Fruit fly (Drosophila melanogaster) whole organism, embryonic: ENCODE measurements around the gene CG13367.

Source experiments
- Atf3 ChIP-seq: fragments of 200-800 bp; sonication (Bioruptor generic); optimal IDR thresholded peaks from 3 replicates; lab custom pipeline; 2016; ENCODE audit warnings: missing biosample characterization, missing genetic modification characterization
- CG10979 ChIP-seq: fragments of 200-800 bp; sonication (Bioruptor generic); optimal IDR thresholded peaks from 2 replicates; lab custom pipeline; 2018; ENCODE audit warnings: missing biosample characterization, mild to moderate bottlenecking, missing genetic modification characterization, moderate library complexity
- CG11456 ChIP-seq: fragments of 200-800 bp; sonication (Bioruptor generic); IDR thresholded peaks from 3 replicates; pipeline ENCODE4 v1.3.6; 2022; ENCODE audit warnings: missing biosample characterization, missing genetic modification characterization
- CG11560 ChIP-seq: fragments of 200-800 bp; sonication (Bioruptor generic); IDR thresholded peaks from 3 replicates; pipeline ENCODE4 v1.3.6; 2022; ENCODE audit warnings: missing biosample characterization, missing genetic modification characterization
- CG13775 ChIP-seq: fragments of 200-800 bp; sonication (Bioruptor generic); optimal IDR thresholded peaks from 3 replicates; lab custom pipeline; 2017; ENCODE audit warnings: missing biosample characterization, mild to moderate bottlenecking, missing genetic modification characterization
- CG15601 ChIP-seq: fragments of 200-800 bp; sonication (Bioruptor generic); optimal IDR thresholded peaks from 3 replicates; lab custom pipeline; 2019; ENCODE audit warnings: missing biosample characterization, mild to moderate bottlenecking, missing genetic modification characterization, moderate library complexity
- CG15696 ChIP-seq: fragments of 200-800 bp; sonication (Bioruptor generic); optimal IDR thresholded peaks from 2 replicates; lab custom pipeline; 2019; ENCODE audit warnings: missing biosample characterization, mild to moderate bottlenecking, missing genetic modification characterization, moderate library complexity
- CG16815 ChIP-seq: fragments of 200-800 bp; sonication (Bioruptor generic); optimal IDR thresholded peaks from 3 replicates; lab custom pipeline; 2017; ENCODE audit warnings: missing biosample characterization, mild to moderate bottlenecking, missing genetic modification characterization
- CG17186 ChIP-seq: fragments of 200-800 bp; sonication (Bioruptor generic); optimal IDR thresholded peaks from 3 replicates; lab custom pipeline; 2017; ENCODE audit warnings: missing biosample characterization, missing genetic modification reagents, missing genetic modification characterization
- CG33213 ChIP-seq: fragments of 200-800 bp; sonication (Bioruptor generic); optimal IDR thresholded peaks from 3 replicates; lab custom pipeline; 2016; ENCODE audit warnings: missing biosample characterization, missing genetic modification characterization
- CG33557 ChIP-seq: fragments of 200-800 bp; sonication (Bioruptor generic); optimal IDR thresholded peaks from 2 replicates; lab custom pipeline; 2019; ENCODE audit warnings: missing biosample characterization, mild to moderate bottlenecking, missing genetic modification characterization, moderate library complexity
- CG3838 ChIP-seq: fragments of 200-800 bp; sonication (Bioruptor generic); optimal IDR thresholded peaks from 3 replicates; lab custom pipeline; 2016; ENCODE audit warnings: missing biosample characterization, missing genetic modification characterization
- CG43689 ChIP-seq: fragments of 200-800 bp; sonication (Bioruptor generic); IDR thresholded peaks from 2 replicates; pipeline ENCODE4 v1.3.6; 2022; ENCODE audit warnings: missing biosample characterization, missing genetic modification characterization
- CG4424 ChIP-seq: fragments of 200-800 bp; sonication (Bioruptor generic); optimal IDR thresholded peaks from 3 replicates; lab custom pipeline; 2016; ENCODE audit warnings: missing biosample characterization, missing genetic modification characterization
- CG4617 ChIP-seq: fragments of 200-800 bp; sonication (Bioruptor generic); optimal IDR thresholded peaks from 3 replicates; lab custom pipeline; 2016; ENCODE audit warnings: missing biosample characterization, missing genetic modification characterization, borderline replicate concordance
- CG6765 ChIP-seq: fragments of 200-800 bp; sonication (Bioruptor generic); optimal IDR thresholded peaks from 3 replicates; lab custom pipeline; 2017; ENCODE audit warnings: missing biosample characterization, mild to moderate bottlenecking, missing genetic modification characterization
- CG7271 ChIP-seq: fragments of 200-800 bp; sonication (Bioruptor generic); optimal IDR thresholded peaks from 2 replicates; lab custom pipeline; 2018; ENCODE audit warnings: missing biosample characterization, mild to moderate bottlenecking, missing genetic modification characterization, moderate library complexity
- CG8478 ChIP-seq: fragments of >200 bp; optimal IDR thresholded peaks from 2 replicates; lab custom pipeline; 2018
- CkIIα-i1 ChIP-seq: fragments of 200-800 bp; sonication (Bioruptor generic); IDR thresholded peaks from 2 replicates; pipeline ENCODE4 v1.3.6; 2022; ENCODE audit warnings: missing biosample characterization, missing genetic modification characterization
- CoRest ChIP-seq: fragments of 200-800 bp; sonication (Bioruptor generic); optimal IDR thresholded peaks from 3 replicates; lab custom pipeline; 2018; ENCODE audit warnings: missing biosample characterization, mild to moderate bottlenecking, missing genetic modification characterization, moderate library complexity
- CrebB ChIP-seq: fragments of 200-800 bp; sonication (Bioruptor generic); optimal IDR thresholded peaks from 3 replicates; lab custom pipeline; 2018; ENCODE audit warnings: missing biosample characterization, mild to moderate bottlenecking, missing genetic modification characterization
- Dp ChIP-seq: fragments of 200-800 bp; sonication (Bioruptor generic); optimal IDR thresholded peaks from 2 replicates; lab custom pipeline; 2018; ENCODE audit warnings: missing biosample characterization, mild to moderate bottlenecking, missing genetic modification characterization, moderate library complexity
- E2f2 ChIP-seq: fragments of 200-800 bp; sonication (Bioruptor generic); IDR thresholded peaks from 2 replicates; pipeline ENCODE4 v1.3.6; 2022; ENCODE audit warnings: missing biosample characterization, missing genetic modification characterization
- Ets65A ChIP-seq: fragments of 200-800 bp; sonication (Bioruptor generic); peaks from one replicate; lab custom pipeline; 2016; ENCODE audit warnings: missing biosample characterization, missing genetic modification characterization
- Ets97D ChIP-seq: fragments of 200-800 bp; sonication (Bioruptor generic); optimal IDR thresholded peaks from 3 replicates; lab custom pipeline; 2016; ENCODE audit warnings: missing biosample characterization, missing genetic modification characterization
- Mad ChIP-seq: fragments of 200-800 bp; sonication (Bioruptor generic); optimal IDR thresholded peaks from 2 replicates; lab custom pipeline; 2016; ENCODE audit warnings: missing biosample characterization, missing genetic modification characterization
- Meics ChIP-seq: fragments of 200-800 bp; sonication (Bioruptor generic); optimal IDR thresholded peaks from 2 replicates; lab custom pipeline; 2017; ENCODE audit warnings: missing biosample characterization, mild to moderate bottlenecking, missing genetic modification characterization
- PHDP ChIP-seq: fragments of 200-800 bp; sonication (Bioruptor generic); optimal IDR thresholded peaks from 3 replicates; lab custom pipeline; 2018; ENCODE audit warnings: missing biosample characterization, mild to moderate bottlenecking, missing genetic modification characterization, moderate library complexity
- Sox100B ChIP-seq: fragments of 200-800 bp; sonication (Bioruptor generic); optimal IDR thresholded peaks from 3 replicates; lab custom pipeline; 2018; ENCODE audit warnings: missing biosample characterization, mild to moderate bottlenecking, missing genetic modification characterization
- Vsx1 ChIP-seq: fragments of 200-800 bp; sonication (Bioruptor generic); optimal IDR thresholded peaks from 2 replicates; lab custom pipeline; 2017; ENCODE audit warnings: missing biosample characterization, mild to moderate bottlenecking, missing genetic modification characterization, missing genetic modification reagents
- Xrp1 ChIP-seq: fragments of 200-800 bp; sonication (Bioruptor generic); IDR thresholded peaks from 2 replicates; pipeline ENCODE4 v1.3.6; 2022; ENCODE audit warnings: missing biosample characterization, missing genetic modification characterization
- YL-1 ChIP-seq: fragments of 200-800 bp; sonication (Bioruptor generic); optimal IDR thresholded peaks from 3 replicates; lab custom pipeline; 2017; ENCODE audit warnings: missing biosample characterization, mild to moderate bottlenecking, missing genetic modification characterization
- bbx ChIP-seq: fragments of 200-800 bp; sonication (Bioruptor generic); IDR thresholded peaks from 2 replicates; pipeline ENCODE4 v1.3.6; 2022; ENCODE audit warnings: missing biosample characterization, missing genetic modification characterization; ENCODE audit not compliant: partially characterized antibody
- br ChIP-seq: fragments of >200 bp; optimal IDR thresholded peaks from 2 replicates; lab custom pipeline; 2017
- cg ChIP-seq: fragments of 200-800 bp; sonication (Bioruptor generic); optimal IDR thresholded peaks from 3 replicates; lab custom pipeline; 2019; ENCODE audit warnings: missing biosample characterization, mild to moderate bottlenecking, missing genetic modification characterization, moderate library complexity
- dm ChIP-seq: fragments of 200-800 bp; sonication (Bioruptor generic); optimal IDR thresholded peaks from 3 replicates; lab custom pipeline; 2016; ENCODE audit warnings: missing biosample characterization, missing genetic modification characterization
- eve ChIP-seq, 2 experiments: fragments of >200 bp; optimal IDR thresholded peaks; 2 replicates each; lab custom pipeline; 2017; ENCODE audit warnings: missing biosample characterization in 2 of 2, missing genetic modification characterization in 2 of 2
- ewg ChIP-seq: fragments of 200-800 bp; sonication (Bioruptor generic); optimal IDR thresholded peaks from 3 replicates; lab custom pipeline; 2017; ENCODE audit warnings: mild to moderate bottlenecking, missing biosample characterization, missing genetic modification reagents, missing genetic modification characterization
- fd3F ChIP-seq: fragments of 200-800 bp; sonication (Bioruptor generic); optimal IDR thresholded peaks from 2 replicates; lab custom pipeline; 2018; ENCODE audit warnings: missing biosample characterization, mild to moderate bottlenecking, missing genetic modification characterization, moderate library complexity
- gro ChIP-seq: fragments of 200-800 bp; sonication (Bioruptor generic); optimal IDR thresholded peaks from 2 replicates; lab custom pipeline; 2016; ENCODE audit warnings: missing biosample characterization, missing genetic modification characterization
- h ChIP-seq: fragments of >200 bp; optimal IDR thresholded peaks from 2 replicates; lab custom pipeline; 2017
- lilli ChIP-seq: fragments of 200-800 bp; sonication (Bioruptor generic); optimal IDR thresholded peaks from 3 replicates; lab custom pipeline; 2016; ENCODE audit warnings: missing biosample characterization, missing genetic modification characterization
- lola ChIP-seq, 3 experiments: fragments of >200 bp in 2 of 3; fragments of 200-800 bp in 1 of 3; sonication (Bioruptor generic) in 1 of 3; optimal IDR thresholded peaks; 2 replicates each; lab custom pipeline; 2017 to 2019; ENCODE audit warnings: missing biosample characterization in 3 of 3, missing genetic modification characterization in 3 of 3, mild to moderate bottlenecking in 1 of 3, moderate library complexity in 1 of 3
- nerfin-2 ChIP-seq: fragments of 200-800 bp; sonication (Bioruptor generic); IDR thresholded peaks from 2 replicates; pipeline ENCODE4 v1.3.6; 2022; ENCODE audit warnings: missing biosample characterization, missing genetic modification characterization; ENCODE audit not compliant: partially characterized antibody
- pan ChIP-seq, 4 experiments: fragments of >200 bp in 3 of 4; fragments of 200-800 bp in 1 of 4; sonication (Bioruptor generic) in 1 of 4; optimal IDR thresholded peaks in 3 of 4; IDR thresholded peaks in 1 of 4; 2 replicates each; pipeline versions ENCODE4 v1.3.6 to Lab custom; 2017 to 2022; ENCODE audit warnings: missing biosample characterization in 2 of 4, missing genetic modification characterization in 2 of 4, mixed read lengths in 1 of 4
- pita ChIP-seq: fragments of 200-800 bp; sonication (Bioruptor generic); optimal IDR thresholded peaks from 2 replicates; lab custom pipeline; 2017; ENCODE audit warnings: missing biosample characterization, mild to moderate bottlenecking, missing genetic modification characterization
- schlank ChIP-seq: fragments of 200-800 bp; sonication (Bioruptor generic); optimal IDR thresholded peaks from 2 replicates; lab custom pipeline; 2018; ENCODE audit warnings: missing biosample characterization, mild to moderate bottlenecking, missing genetic modification characterization
- stc ChIP-seq: fragments of 200-800 bp; sonication (Bioruptor generic); IDR thresholded peaks from 2 replicates; pipeline ENCODE4 v1.3.6; 2022; ENCODE audit warnings: missing biosample characterization, missing genetic modification characterization
- tap ChIP-seq: fragments of 200-800 bp; optimal IDR thresholded peaks from 3 replicates; lab custom pipeline; 2019; ENCODE audit warnings: missing biosample characterization, mild to moderate bottlenecking, missing genetic modification characterization, moderate library complexity
- trh ChIP-seq: fragments of 200-800 bp; sonication (Bioruptor generic); optimal IDR thresholded peaks from 2 replicates; lab custom pipeline; 2016; ENCODE audit warnings: missing biosample characterization, missing genetic modification characterization
- unc-4 ChIP-seq: fragments of 200-800 bp; sonication (Bioruptor generic); IDR thresholded peaks from 2 replicates; pipeline ENCODE4 v1.3.6; 2022; ENCODE audit warnings: missing biosample characterization, missing genetic modification characterization; ENCODE audit not compliant: partially characterized antibody

Gene CG13367

DNA sequence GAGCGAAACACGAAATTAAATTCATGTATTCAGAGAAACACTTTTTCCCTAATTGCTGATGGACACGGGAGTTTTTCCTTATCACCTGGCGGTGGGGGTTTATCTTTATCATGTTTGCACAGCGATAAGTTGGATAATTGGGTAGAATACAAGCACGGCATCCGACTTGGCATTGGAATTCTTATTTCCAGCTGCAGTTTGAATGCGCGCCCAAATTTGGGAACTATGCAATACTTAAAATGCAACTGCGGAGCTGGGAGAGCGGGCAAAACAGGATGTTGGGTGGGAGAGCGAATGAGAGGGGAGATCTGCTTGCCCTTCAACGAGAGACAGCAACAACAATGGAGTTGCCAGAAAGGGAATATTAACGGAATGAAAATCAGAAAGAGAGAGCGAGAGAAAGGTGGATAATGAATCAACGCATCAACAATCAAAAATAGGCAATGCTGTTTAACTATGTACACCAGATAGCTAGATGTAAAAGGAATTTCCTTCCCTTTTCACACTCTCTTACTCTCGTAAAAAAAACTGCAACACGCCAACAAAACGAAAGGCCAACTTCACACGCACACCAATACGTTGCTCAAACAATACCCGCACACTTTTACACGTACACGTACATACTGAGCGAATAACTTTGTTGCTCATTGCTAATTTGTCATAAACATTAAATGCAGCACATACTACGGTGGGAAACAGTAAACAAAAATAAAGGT, 27.6 kb upstream of the CG13367 start (continued):
- no peak for TF ChIP-seq CG10979 (tag; lab: Kevin White, UChicago)
- no peak for TF ChIP-seq pan (optimal IDR thresholded peaks at IDR 0.05; lab: Kevin White, UChicago)
- TF ChIP-seq pan (GFP tag; optimal IDR thresholded peaks at IDR 0.05 in 1 of 2, IDR thresholded peaks at IDR 0.05 in 1 of 2): no peak
- no peak for TF ChIP-seq Meics
- no peak for TF ChIP-seq CoRest (tag; lab: Kevin White, UChicago)
- no peak for TF ChIP-seq gro (GFP tag; lab: Kevin White, UChicago)
- no peak for TF ChIP-seq stc
- TF ChIP-seq CG11456: no peak
- no peak for TF ChIP-seq nerfin-2 (GFP tag; lab: Robert Waterston, UW)
- TF ChIP-seq Ets65A (GFP tag; lab: Kevin White, UChicago): peak; percentile 68
- TF ChIP-seq Mad (GFP tag; lab: Kevin White, UChicago): no peak
- TF ChIP-seq eve (GFP tag; optimal IDR thresholded peaks at IDR 0.05; lab: Kevin White, UChicago): no peak
- no peak for TF ChIP-seq Vsx1 (GFP tag; lab: Kevin White, UChicago)
- TF ChIP-seq Xrp1: peak; percentile 28; the same call in 1 of the 2 replicates
- TF ChIP-seq pita (GFP tag; lab: Kevin White, UChicago): no peak
- TF ChIP-seq Sox100B (GFP tag; lab: Kevin White, UChicago): no peak
- TF ChIP-seq unc-4 (GFP tag; lab: Robert Waterston, UW): no peak
- no peak for TF ChIP-seq CG4424 (GFP tag; lab: Kevin White, UChicago)
- no peak for TF ChIP-seq CG16815 (GFP tag; lab: Kevin White, UChicago)
- peak; percentile 10 for TF ChIP-seq Ets97D (GFP tag; lab: Kevin White, UChicago)
- TF ChIP-seq CG33213 (GFP tag; lab: Kevin White, UChicago): no peak
- TF ChIP-seq cg (GFP tag; lab: Kevin White, UChicago): peak; percentile 87
- peak; percentile 49 for TF ChIP-seq CG13775 (GFP tag; lab: Kevin White, UChicago)
- no peak for TF ChIP-seq br (lab: Kevin White, UChicago)
- TF ChIP-seq YL-1 (GFP tag; lab: Kevin White, UChicago): peak; percentile 56
- TF ChIP-seq PHDP (tag; lab: Kevin White, UChicago): no peak
- peak; percentile 51 for TF ChIP-seq Dp (GFP tag; lab: Kevin White, UChicago)
- TF ChIP-seq CG15601: no peak
- no peak for TF ChIP-seq schlank
- TF ChIP-seq Atf3 (GFP tag; lab: Kevin White, UChicago): no peak
- TF ChIP-seq bbx (GFP tag; lab: Robert Waterston, UW): no peak
- TF ChIP-seq CG8478 (lab: Kevin White, UChicago): peak; percentile 78
- no peak for TF ChIP-seq CG33557 (GFP tag; lab: Kevin White, UChicago)
- no peak for TF ChIP-seq CG6765 (GFP tag; lab: Kevin White, UChicago)
- TF ChIP-seq CG4617 (GFP tag; lab: Kevin White, UChicago): peak; percentile 44
- TF ChIP-seq tap (tag; lab: Kevin White, UChicago): no peak
- TF ChIP-seq fd3F (GFP tag; lab: Kevin White, UChicago): no peak
- TF ChIP-seq lola (GFP tag; optimal IDR thresholded peaks at IDR 0.05; lab: Kevin White, UChicago): no peak
- TF ChIP-seq CrebB (tag; lab: Kevin White, UChicago): no peak

DNA sequence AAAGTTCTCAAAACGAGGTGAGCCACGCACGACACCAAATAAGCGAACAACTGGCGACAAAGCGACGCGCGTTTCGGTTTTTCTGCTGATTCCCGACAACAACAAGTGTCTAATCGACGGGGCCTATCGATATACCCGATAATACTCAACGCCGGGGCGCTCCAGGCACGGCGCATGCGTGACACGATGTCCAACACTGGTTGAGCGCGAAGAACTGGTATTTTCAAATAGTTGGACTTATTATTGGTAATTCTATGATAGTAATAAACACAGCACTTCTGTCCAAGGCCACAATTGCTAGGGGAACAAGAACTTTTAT, 27.1 kb upstream of the CG13367 start:
- no peak for TF ChIP-seq CG43689 (GFP tag; lab: Robert Waterston, UW)
- no peak for TF ChIP-seq CkIIα-i1 (GFP tag; lab: Robert Waterston, UW)
- TF ChIP-seq dm (GFP tag; lab: Kevin White, UChicago): peak; percentile 23
- peak; percentile 42 for TF ChIP-seq lilli
- no peak for TF ChIP-seq CG7271 (tag; lab: Kevin White, UChicago)
- TF ChIP-seq CG11560 (tag; lab: Robert Waterston, UW): peak; percentile 41; the same call in 1 of the 3 replicates
- peak; percentile 93 for TF ChIP-seq CG17186 (GFP tag; lab: Kevin White, UChicago)
- TF ChIP-seq h: no peak
- no peak for TF ChIP-seq trh
- TF ChIP-seq CG15696: no peak
- peak; percentile 57 for TF ChIP-seq ewg
- TF ChIP-seq E2f2 (GFP tag; lab: Robert Waterston, UW): peak; percentile 90
- peak; percentile 84 for TF ChIP-seq Dp (GFP tag; lab: Kevin White, UChicago)
- TF ChIP-seq CG3838 (GFP tag; lab: Kevin White, UChicago): no peak
